Fruit fly (Drosophila melanogaster) whole organism, embryonic: ENCODE results near the gene Sfp26Ad.

Source experiments
- CG10959 ChIP-seq: fragments of 200-800 bp; sonication (Bioruptor generic); IDR thresholded peaks from 2 replicates; pipeline ENCODE4 v1.3.6; 2022; ENCODE audit warnings: missing biosample characterization, missing genetic modification characterization
- CG13624 ChIP-seq: fragments of 200-800 bp; sonication (Bioruptor generic); optimal IDR thresholded peaks from 2 replicates; lab custom pipeline; 2016; ENCODE audit warnings: missing biosample characterization, missing genetic modification characterization
- CG14965 ChIP-seq: fragments of 200-800 bp; sonication (Bioruptor generic); optimal IDR thresholded peaks from 2 replicates; lab custom pipeline; 2016; ENCODE audit warnings: missing biosample characterization, missing genetic modification characterization, borderline replicate concordance
- CG1529 ChIP-seq: fragments of 200-800 bp; sonication (Bioruptor generic); optimal IDR thresholded peaks from 3 replicates; lab custom pipeline; 2018; ENCODE audit warnings: missing biosample characterization, missing genetic modification characterization
- CG15601 ChIP-seq: fragments of 200-800 bp; sonication (Bioruptor generic); optimal IDR thresholded peaks from 3 replicates; lab custom pipeline; 2019; ENCODE audit warnings: missing biosample characterization, mild to moderate bottlenecking, missing genetic modification characterization, moderate library complexity
- CG1647 ChIP-seq: fragments of 200-800 bp; sonication (Bioruptor generic); optimal IDR thresholded peaks from 3 replicates; lab custom pipeline; 2016; ENCODE audit warnings: missing biosample characterization, missing genetic modification characterization
- CG17328 ChIP-seq: fragments of 200-800 bp; sonication (Bioruptor generic); IDR thresholded peaks from 2 replicates; pipeline ENCODE4 v1.3.6; 2022; ENCODE audit warnings: missing biosample characterization, missing genetic modification characterization
- CG17568 ChIP-seq: fragments of 200-800 bp; sonication (Bioruptor generic); optimal IDR thresholded peaks from 2 replicates; lab custom pipeline; 2018; ENCODE audit warnings: missing biosample characterization, mild to moderate bottlenecking, missing genetic modification characterization, moderate library complexity
- CG2678 ChIP-seq: fragments of 200-800 bp; sonication (Bioruptor generic); optimal IDR thresholded peaks from 3 replicates; lab custom pipeline; 2019; ENCODE audit warnings: missing biosample characterization, mild to moderate bottlenecking, missing genetic modification characterization, moderate library complexity
- CG31388 ChIP-seq: fragments of 200-800 bp; sonication (Bioruptor generic); optimal IDR thresholded peaks from 2 replicates; lab custom pipeline; 2016; ENCODE audit warnings: missing biosample characterization, missing genetic modification characterization
- CG3726 ChIP-seq: fragments of 200-800 bp; sonication (Bioruptor generic); IDR thresholded peaks from 3 replicates; pipeline ENCODE4, ENCODE4 v1.3.6; 2022; ENCODE audit warnings: missing biosample characterization, missing genetic modification characterization
- CG3838 ChIP-seq: fragments of 200-800 bp; sonication (Bioruptor generic); optimal IDR thresholded peaks from 3 replicates; lab custom pipeline; 2016; ENCODE audit warnings: missing biosample characterization, missing genetic modification characterization
- CG6683 ChIP-seq: fragments of 200-800 bp; sonication (Bioruptor generic); optimal IDR thresholded peaks from 2 replicates; lab custom pipeline; 2017; ENCODE audit warnings: missing biosample characterization, mild to moderate bottlenecking, missing genetic modification characterization, missing genetic modification reagents
- CG6689 ChIP-seq: fragments of 200-800 bp; sonication (Bioruptor generic); IDR thresholded peaks from 2 replicates; pipeline ENCODE4 v1.3.6; 2022; ENCODE audit warnings: missing biosample characterization, missing genetic modification characterization
- CG7357 ChIP-seq: fragments of 200-800 bp; sonication (Bioruptor generic); IDR thresholded peaks from 3 replicates; pipeline ENCODE4 v1.3.6; 2022; ENCODE audit warnings: missing biosample characterization, missing genetic modification characterization
- CG7786 ChIP-seq: fragments of 200-800 bp; sonication (Bioruptor generic); optimal IDR thresholded peaks from 2 replicates; lab custom pipeline; 2016; ENCODE audit warnings: missing biosample characterization, missing genetic modification characterization
- CG8089 ChIP-seq: fragments of 200-800 bp; sonication (Bioruptor generic); optimal IDR thresholded peaks from 3 replicates; lab custom pipeline; 2016; ENCODE audit warnings: missing biosample characterization, missing genetic modification characterization
- CG8281 ChIP-seq: fragments of 200-800 bp; sonication (Bioruptor generic); optimal IDR thresholded peaks from 2 replicates; lab custom pipeline; 2018; ENCODE audit warnings: missing biosample characterization, mild to moderate bottlenecking, missing genetic modification characterization, moderate library complexity
- CG8765 ChIP-seq: fragments of 200-800 bp; sonication (Bioruptor generic); IDR thresholded peaks from 2 replicates; pipeline ENCODE4 v1.3.6; 2022; ENCODE audit warnings: missing biosample characterization, missing genetic modification characterization
- GATAe ChIP-seq: fragments of 200-800 bp; sonication (Bioruptor generic); conservative IDR thresholded peaks from 2 replicates; pipeline ENCODE4 v1.3.6; 2022; ENCODE audit warnings: missing biosample characterization, missing genetic modification characterization
- Gug ChIP-seq: fragments of 200-800 bp; sonication (Bioruptor generic); IDR thresholded peaks from 4 replicates; pipeline ENCODE4 v1.3.6; 2022; ENCODE audit warnings: missing biosample characterization, missing genetic modification characterization
- Hey ChIP-seq: fragments of 200-800 bp; sonication (Bioruptor generic); optimal IDR thresholded peaks from 3 replicates; lab custom pipeline; 2018; ENCODE audit warnings: missing biosample characterization, mild to moderate bottlenecking, missing genetic modification characterization
- Lim3 ChIP-seq: fragments of 200-800 bp; sonication (Bioruptor generic); IDR thresholded peaks from 2 replicates; pipeline ENCODE4 v1.3.6; 2022; ENCODE audit warnings: missing biosample characterization, missing genetic modification characterization
- MTF-1 ChIP-seq: fragments of 200-800 bp; sonication (Bioruptor generic); optimal IDR thresholded peaks from 2 replicates; lab custom pipeline; 2018; ENCODE audit warnings: missing biosample characterization, mild to moderate bottlenecking, missing genetic modification characterization, borderline replicate concordance
- Max ChIP-seq: fragments of 200-800 bp; sonication (Bioruptor generic); optimal IDR thresholded peaks from 2 replicates; lab custom pipeline; 2016; ENCODE audit warnings: missing biosample characterization, mild to moderate bottlenecking, missing genetic modification characterization
- NC2α ChIP-seq: fragments of 200-800 bp; sonication (Bioruptor generic); optimal IDR thresholded peaks from 2 replicates; lab custom pipeline; 2016; ENCODE audit warnings: missing biosample characterization, missing genetic modification characterization
- NFAT ChIP-seq: fragments of 200-800 bp; sonication (Bioruptor generic); IDR thresholded peaks from 2 replicates; pipeline ENCODE4 v1.3.6; 2022; ENCODE audit warnings: missing biosample characterization, missing genetic modification characterization
- Rfx ChIP-seq: fragments of 200-800 bp; sonication (Bioruptor generic); IDR thresholded peaks from 2 replicates; pipeline ENCODE4 v1.3.6; 2022; ENCODE audit warnings: missing biosample characterization, missing genetic modification characterization
- Sin3A ChIP-seq: fragments of >200 bp; optimal IDR thresholded peaks from 2 replicates; lab custom pipeline; 2018
- Xrp1 ChIP-seq: fragments of 200-800 bp; sonication (Bioruptor generic); IDR thresholded peaks from 2 replicates; pipeline ENCODE4 v1.3.6; 2022; ENCODE audit warnings: missing biosample characterization, missing genetic modification characterization
- YL-1 ChIP-seq: fragments of 200-800 bp; sonication (Bioruptor generic); optimal IDR thresholded peaks from 3 replicates; lab custom pipeline; 2017; ENCODE audit warnings: missing biosample characterization, mild to moderate bottlenecking, missing genetic modification characterization
- ato ChIP-seq: fragments of 200-800 bp; sonication (Bioruptor generic); IDR thresholded peaks from 2 replicates; pipeline ENCODE4 v1.3.6; 2022; ENCODE audit warnings: missing biosample characterization, missing genetic modification characterization; ENCODE audit not compliant: partially characterized antibody
- bigmax ChIP-seq: fragments of 200-800 bp; sonication (Bioruptor generic); optimal IDR thresholded peaks from 2 replicates; lab custom pipeline; 2018; ENCODE audit warnings: missing biosample characterization, mild to moderate bottlenecking, missing genetic modification characterization
- chinmo ChIP-seq: fragments of 200-800 bp; sonication (Bioruptor generic); IDR thresholded peaks from 4 replicates; pipeline ENCODE4 v1.3.6; 2022; ENCODE audit warnings: missing biosample characterization, missing genetic modification characterization; ENCODE audit not compliant: partially characterized antibody
- corto ChIP-seq: fragments of 200-800 bp; sonication (Bioruptor generic); optimal IDR thresholded peaks from 2 replicates; lab custom pipeline; 2016; ENCODE audit warnings: missing biosample characterization, mild to moderate bottlenecking, missing genetic modification characterization, moderate library complexity
- disco-r ChIP-seq: fragments of 200-800 bp; sonication (Bioruptor generic); optimal IDR thresholded peaks from 2 replicates; lab custom pipeline; 2016; ENCODE audit warnings: missing biosample characterization, missing genetic modification characterization
- fd3F ChIP-seq: fragments of 200-800 bp; sonication (Bioruptor generic); optimal IDR thresholded peaks from 2 replicates; lab custom pipeline; 2018; ENCODE audit warnings: missing biosample characterization, mild to moderate bottlenecking, missing genetic modification characterization, moderate library complexity
- gcm2 ChIP-seq: fragments of 200-800 bp; sonication (Bioruptor generic); optimal IDR thresholded peaks from 2 replicates; lab custom pipeline; 2016; ENCODE audit warnings: missing biosample characterization, missing genetic modification characterization
- grn ChIP-seq: fragments of 200-800 bp; sonication (Bioruptor generic); optimal IDR thresholded peaks from 3 replicates; lab custom pipeline; 2017; ENCODE audit warnings: missing biosample characterization, missing genetic modification characterization
- gsb-n ChIP-seq: fragments of 200-800 bp; sonication (Bioruptor generic); optimal IDR thresholded peaks from 3 replicates; lab custom pipeline; 2018; ENCODE audit warnings: missing biosample characterization, mild to moderate bottlenecking, missing genetic modification characterization
- kah ChIP-seq: fragments of 200-800 bp; sonication (Bioruptor generic); optimal IDR thresholded peaks from 2 replicates; lab custom pipeline; 2018; ENCODE audit warnings: missing biosample characterization, mild to moderate bottlenecking, missing genetic modification characterization
- mam ChIP-seq: fragments of 200-800 bp; sonication (Bioruptor generic); optimal IDR thresholded peaks from 3 replicates; lab custom pipeline; 2016; ENCODE audit warnings: missing biosample characterization, missing genetic modification characterization
- odd ChIP-seq: fragments of 200-800 bp; sonication (Bioruptor generic); optimal IDR thresholded peaks from 2 replicates; lab custom pipeline; 2017; ENCODE audit warnings: missing biosample characterization, mild to moderate bottlenecking, missing genetic modification characterization
- org-1 ChIP-seq: fragments of 200-800 bp; sonication (Bioruptor generic); optimal IDR thresholded peaks from 2 replicates; lab custom pipeline; 2017; ENCODE audit warnings: missing biosample characterization, missing genetic modification characterization
- sens-2 ChIP-seq: fragments of 200-800 bp; sonication (Bioruptor generic); IDR thresholded peaks from 2 replicates; pipeline ENCODE4 v1.3.6; 2022; ENCODE audit warnings: missing biosample characterization, missing genetic modification characterization
- seq ChIP-seq: fragments of 200-800 bp; sonication (Bioruptor generic); IDR thresholded peaks from 2 replicates; pipeline ENCODE4 v1.3.6; 2022; ENCODE audit warnings: missing biosample characterization, missing genetic modification characterization
- sisA ChIP-seq: fragments of 200-800 bp; sonication (Bioruptor generic); IDR thresholded peaks from 2 replicates; pipeline ENCODE4 v1.3.6; 2022; ENCODE audit warnings: missing biosample characterization, missing genetic modification characterization
- stc ChIP-seq: fragments of 200-800 bp; sonication (Bioruptor generic); IDR thresholded peaks from 2 replicates; pipeline ENCODE4 v1.3.6; 2022; ENCODE audit warnings: missing biosample characterization, missing genetic modification characterization
- sug ChIP-seq: fragments of 200-800 bp; optimal IDR thresholded peaks from 2 replicates; lab custom pipeline; 2019; ENCODE audit warnings: missing biosample characterization, mild to moderate bottlenecking, missing genetic modification characterization, moderate library complexity
- unpg ChIP-seq: fragments of 200-800 bp; sonication (Bioruptor generic); optimal IDR thresholded peaks from 3 replicates; lab custom pipeline; 2018; ENCODE audit warnings: missing biosample characterization, mild to moderate bottlenecking, missing genetic modification characterization, moderate library complexity
- yki ChIP-seq: fragments of >200 bp; optimal IDR thresholded peaks from 3 replicates; lab custom pipeline; 2018
- zen2 ChIP-seq: fragments of 200-800 bp; sonication (Bioruptor generic); IDR thresholded peaks from 3 replicates; pipeline ENCODE4 v1.3.6; 2022; ENCODE audit warnings: missing biosample characterization, missing genetic modification characterization; ENCODE audit not compliant: partially characterized antibody

Gene Sfp26Ad

dm6 chr2L:5972005-5972404 is 28.9 kb upstream of the Sfp26Ad start (continued):
- TF ChIP-seq sisA (GFP tag; lab: Robert Waterston, UW) (peak; percentile 52; the same call in 1 of the 2 replicates), NFAT (no peak), CG8765 (GFP tag; lab: Robert Waterston, UW) (no peak), GATAe (GFP tag; lab: Robert Waterston, UW) (no peak; the same call in 1 of the 2 replicates), disco-r (GFP tag; lab: Kevin White, UChicago) (no peak), CG17328 (GFP tag; lab: Robert Waterston, UW) (peak; percentile 41; the same call in 1 of the 2 replicates), CG17568 (no peak), sug (peak; percentile 17), CG31388 (GFP tag; lab: Kevin White, UChicago) (no peak), CG3726 (GFP tag; lab: Robert Waterston, UW) (no peak), CG1647 (peak; percentile 33), zen2 (GFP tag; lab: Robert Waterston, UW) (no peak), mam (GFP tag; lab: Kevin White, UChicago) (no peak), fd3F (GFP tag; lab: Kevin White, UChicago) (peak; percentile 42), org-1 (GFP tag; lab: Kevin White, UChicago) (no peak), chinmo (GFP tag; lab: Robert Waterston, UW) (no peak), CG7786 (no peak), CG6683 (no peak), ato (GFP tag; lab: Robert Waterston, UW) (no peak), sens-2 (GFP tag; lab: Robert Waterston, UW) (no peak; the same call in 1 of the 2 replicates), grn (GFP tag; lab: Kevin White, UChicago) (no peak), Sin3A (lab: Kevin White, UChicago) (no peak), CG10959 (GFP tag; lab: Robert Waterston, UW) (no peak), CG6689 (GFP tag; lab: Robert Waterston, UW) (0 out of 2 replicates have a peak, but pooled peaks have one; percentile 48), CG8281 (tag; lab: Kevin White, UChicago) (no peak), NC2α (no peak), Max (GFP tag; lab: Kevin White, UChicago) (no peak), gsb-n (tag; lab: Kevin White, UChicago) (no peak), yki (no peak), CG8089 (GFP tag; lab: Kevin White, UChicago) (no peak), stc (GFP tag; lab: Robert Waterston, UW) (no peak), CG3838 (GFP tag; lab: Kevin White, UChicago) (no peak), CG7357 (GFP tag; lab: Robert Waterston, UW) (no peak), CG14965 (no peak), gcm2 (no peak), seq (GFP tag; lab: Robert Waterston, UW) (peak; percentile 63), MTF-1 (GFP tag; lab: Kevin White, UChicago) (no peak), kah (GFP tag; lab: Kevin White, UChicago) (no peak), YL-1 (GFP tag; lab: Kevin White, UChicago) (no peak), corto (no peak), Gug (GFP tag; lab: Robert Waterston, UW) (peak; percentile 34; the same call in 1 of the 4 replicates), Xrp1 (GFP tag; lab: Robert Waterston, UW) (0 out of 2 replicates have a peak, but pooled peaks have one; percentile 43), Lim3 (no peak), CG13624 (GFP tag; lab: Kevin White, UChicago) (peak; percentile 8), bigmax (GFP tag; lab: Kevin White, UChicago) (no peak), CG2678 (tag; lab: Kevin White, UChicago) (peak; percentile 34), CG15601 (tag; lab: Kevin White, UChicago) (peak; percentile 13), unpg (GFP tag; lab: Kevin White, UChicago) (peak; percentile 50), odd (GFP tag; lab: Kevin White, UChicago) (no peak), Rfx (peak; percentile 81), CG1529 (no peak), Hey (tag; lab: Kevin White, UChicago) (no peak)
